Worm (Caenorhabditis elegans) whole organism, mixed stage, embryonic: Measurements from ENCODE around the gene rsa-2.

Experiments
- ceh-39 ChIP-seq: fragments of 150-350 bp; optimal IDR thresholded peaks from 2 replicates; lab custom pipeline; 2014; ENCODE audit warnings: missing biosample characterization, missing genetic modification characterization
- lsy-2 ChIP-seq: fragments of 150-350 bp; optimal IDR thresholded peaks from 2 replicates; lab custom pipeline; 2014; ENCODE audit warnings: missing biosample characterization, missing genetic modification characterization
- mab-5 ChIP-seq: fragments of 150-350 bp; optimal IDR thresholded peaks from 2 replicates; lab custom pipeline; 2014; ENCODE audit warnings: missing biosample characterization, missing genetic modification characterization
- mep-1 ChIP-seq: fragments of 150-350 bp; optimal IDR thresholded peaks from 2 replicates; lab custom pipeline; 2017; ENCODE audit warnings: missing biosample characterization, missing genetic modification reagents, missing genetic modification characterization, inconsistent platforms
- pha-4 ChIP-seq: fragments of 150-350 bp; optimal IDR thresholded peaks from 2 replicates; lab custom pipeline; 2018; ENCODE audit warnings: missing biosample characterization, missing genetic modification reagents, missing genetic modification characterization
- snpc-4 ChIP-seq: fragments of 150-350 bp; optimal IDR thresholded peaks from 2 replicates; lab custom pipeline; 2014; ENCODE audit warnings: missing biosample characterization, missing genetic modification characterization
- unc-39 ChIP-seq: fragments of 150-350 bp; optimal IDR thresholded peaks from 2 replicates; lab custom pipeline; 2014; ENCODE audit warnings: missing biosample characterization, missing genetic modification characterization
- unc-62 ChIP-seq: fragments of 150-350 bp; optimal IDR thresholded peaks from 2 replicates; lab custom pipeline; 2014; ENCODE audit warnings: missing biosample characterization, missing genetic modification reagents, missing genetic modification characterization
- ztf-11 ChIP-seq: fragments of 150-350 bp; optimal IDR thresholded peaks from 2 replicates; lab custom pipeline; 2014; ENCODE audit warnings: missing biosample characterization, missing genetic modification characterization

DNA sequence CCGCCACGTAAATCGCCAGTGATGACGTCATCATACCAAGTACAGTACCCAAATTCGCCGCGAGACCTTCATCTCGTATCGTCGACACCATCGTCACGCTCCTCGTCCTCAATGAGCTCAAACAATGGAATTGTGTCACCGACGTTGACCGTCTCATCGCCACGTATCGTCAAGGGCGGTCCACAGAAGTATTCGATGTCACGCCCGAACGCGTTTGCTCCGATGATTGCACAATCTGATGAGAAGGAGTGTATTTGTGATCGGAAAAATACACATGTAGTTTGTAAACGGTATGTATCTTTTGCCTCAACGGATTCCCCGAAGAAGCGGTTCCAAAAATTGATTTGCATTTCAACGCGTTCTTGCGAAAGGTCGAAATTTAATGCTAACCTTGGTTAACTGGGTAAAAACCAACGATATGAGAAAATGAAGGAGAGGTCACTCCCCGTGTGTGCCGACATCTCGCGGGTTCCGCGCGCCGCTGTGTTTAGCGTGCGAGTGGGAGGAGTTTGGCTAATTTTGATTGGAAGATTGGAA lies 26.9 kb downstream of the rsa-2 start:
- TF ChIP-seq unc-39 (tag; lab: Kevin White, UChicago), result no peak
- no peak for TF ChIP-seq ztf-11 (tag; lab: Kevin White, UChicago)
- TF ChIP-seq lsy-2 (tag; lab: Kevin White, UChicago), result no peak
- no peak for TF ChIP-seq unc-62 (GFP tag; lab: Kevin White, UChicago)
- no peak for TF ChIP-seq pha-4
- no peak for TF ChIP-seq snpc-4 (tag; lab: Kevin White, UChicago)
- TF ChIP-seq mep-1, result no peak
- no peak for TF ChIP-seq mab-5 (tag; lab: Kevin White, UChicago)
- no peak for TF ChIP-seq ceh-39
